Fruit fly (Drosophila melanogaster) whole organism, wandering third instar larva: ENCODE data around the gene mdu.

Experiments
- CG32264 ChIP-seq: fragments of 200-800 bp; sonication (Bioruptor generic); optimal IDR thresholded peaks from 2 replicates; lab custom pipeline; 2016; ENCODE audit warnings: missing biosample characterization, missing genetic modification characterization
- CrebA ChIP-seq: fragments of 200-800 bp; sonication (Bioruptor generic); optimal IDR thresholded peaks from 2 replicates; lab custom pipeline; 2016; ENCODE audit warnings: missing biosample characterization, mild to moderate bottlenecking, missing genetic modification characterization, borderline replicate concordance
- Dfd ChIP-seq: fragments of >200 bp; optimal IDR thresholded peaks from 2 replicates; lab custom pipeline; 2017; ENCODE audit warnings: missing biosample characterization, missing genetic modification characterization
- Dif ChIP-seq: fragments of 200-275, 200-300 bp; sonication (Bioruptor generic); optimal IDR thresholded peaks from 2 replicates; lab custom pipeline; 2018; ENCODE audit warnings: missing biosample characterization, missing genetic modification characterization; ENCODE audit not compliant: partially characterized antibody
- GATAd ChIP-seq: sonication (Bioruptor generic); optimal IDR thresholded peaks from 2 replicates; lab custom pipeline; 2016; ENCODE audit warnings: missing biosample characterization, missing genetic modification characterization
- HLH106 ChIP-seq: fragments of 200-800 bp; optimal IDR thresholded peaks from 3 replicates; lab custom pipeline; 2019; ENCODE audit warnings: missing biosample characterization, mild to moderate bottlenecking, missing genetic modification characterization, moderate library complexity
- Hnf4 ChIP-seq: fragments of 200-800 bp; sonication (Bioruptor generic); optimal IDR thresholded peaks from 2 replicates; lab custom pipeline; 2016; ENCODE audit warnings: missing biosample characterization, mild to moderate bottlenecking, missing genetic modification characterization
- Hr78 ChIP-seq: fragments of >200 bp; optimal IDR thresholded peaks from 2 replicates; lab custom pipeline; 2017; ENCODE audit warnings: missing biosample characterization, missing genetic modification characterization
- Hr83 ChIP-seq: fragments of 200-300 bp; sonication (Bioruptor generic); optimal IDR thresholded peaks from 2 replicates; lab custom pipeline; 2016; ENCODE audit warnings: missing biosample characterization, mild to moderate bottlenecking, missing genetic modification characterization, moderate library complexity; ENCODE audit not compliant: poor library complexity, severe bottlenecking
- Jra ChIP-seq: sonication (Bioruptor generic); optimal IDR thresholded peaks from 2 replicates; lab custom pipeline; 2016; ENCODE audit warnings: missing biosample characterization, missing genetic modification characterization
- Mio ChIP-seq: sonication (Bioruptor generic); optimal IDR thresholded peaks from 2 replicates; lab custom pipeline; 2016; ENCODE audit warnings: missing biosample characterization, missing genetic modification characterization
- Myc ChIP-seq: fragments of >200 bp; optimal IDR thresholded peaks from 2 replicates; lab custom pipeline; 2017
- N ChIP-seq: fragments of >200 bp; optimal IDR thresholded peaks from 2 replicates; lab custom pipeline; 2018; ENCODE audit warnings: missing biosample characterization, missing external identifiers, missing genetic modification characterization
- OdsH ChIP-seq: fragments of 200-800 bp; sonication (Bioruptor generic); optimal IDR thresholded peaks from 2 replicates; lab custom pipeline; 2016; ENCODE audit warnings: missing biosample characterization, mild to moderate bottlenecking, missing genetic modification characterization
- Sp1 ChIP-seq: fragments of 200-800 bp; sonication (Bioruptor generic); optimal IDR thresholded peaks from 3 replicates; lab custom pipeline; 2019; ENCODE audit warnings: missing biosample characterization, mild to moderate bottlenecking, missing genetic modification characterization, moderate library complexity
- br ChIP-seq: fragments of 200-800 bp; sonication (Bioruptor generic); optimal IDR thresholded peaks from 2 replicates; lab custom pipeline; 2016; ENCODE audit warnings: missing biosample characterization, missing genetic modification characterization
- brk ChIP-seq: fragments of 200-800 bp; sonication (Bioruptor generic); optimal IDR thresholded peaks from 2 replicates; lab custom pipeline; 2016; ENCODE audit warnings: missing biosample characterization, mild to moderate bottlenecking, missing genetic modification characterization
- dmrt93B ChIP-seq: fragments of 200-800 bp; sonication (Bioruptor generic); optimal IDR thresholded peaks from 2 replicates; lab custom pipeline; 2018; ENCODE audit warnings: missing biosample characterization, mild to moderate bottlenecking, missing genetic modification characterization
- ey ChIP-seq: fragments of 200-800 bp; sonication (Bioruptor generic); optimal IDR thresholded peaks from 2 replicates; lab custom pipeline; 2016; ENCODE audit warnings: missing biosample characterization, missing genetic modification characterization
- foxo ChIP-seq, 2 experiments: fragments of 200-800 bp; sonication (Bioruptor generic); optimal IDR thresholded peaks; 2 replicates in 1 of 2; 3 replicates in 1 of 2; lab custom pipeline; 2016 to 2017; ENCODE audit warnings: missing biosample characterization in 2 of 2, missing genetic modification characterization in 2 of 2
- h ChIP-seq: fragments of 200-800 bp; sonication (Bioruptor generic); optimal IDR thresholded peaks from 3 replicates; lab custom pipeline; 2016; ENCODE audit warnings: missing biosample characterization, mild to moderate bottlenecking, missing genetic modification characterization
- jim ChIP-seq: fragments of 175-275, 200-325 bp; sonication (Bioruptor generic); optimal IDR thresholded peaks from 2 replicates; lab custom pipeline; 2016; ENCODE audit warnings: missing biosample characterization, mild to moderate bottlenecking, missing genetic modification characterization
- lola ChIP-seq: fragments of >200 bp; optimal IDR thresholded peaks from 2 replicates; lab custom pipeline; 2017; ENCODE audit warnings: missing biosample characterization, missing genetic modification characterization
- pan ChIP-seq: fragments of >200 bp; optimal IDR thresholded peaks from 2 replicates; lab custom pipeline; 2017
- psq ChIP-seq: fragments of 200-800 bp; sonication (Bioruptor generic); optimal IDR thresholded peaks from 3 replicates; lab custom pipeline; 2017; ENCODE audit warnings: missing biosample characterization, mild to moderate bottlenecking, missing genetic modification characterization, moderate library complexity
- rgr ChIP-seq: fragments of 200-800 bp; sonication (Bioruptor generic); optimal IDR thresholded peaks from 3 replicates; lab custom pipeline; 2016; ENCODE audit warnings: missing biosample characterization, mild to moderate bottlenecking, missing genetic modification characterization
- sage ChIP-seq: fragments of 200-800 bp; sonication (Bioruptor generic); optimal IDR thresholded peaks from 2 replicates; lab custom pipeline; 2016; ENCODE audit warnings: missing biosample characterization, mild to moderate bottlenecking, missing genetic modification characterization
- sv ChIP-seq: fragments of 200-800 bp; sonication (Bioruptor generic); optimal IDR thresholded peaks from 3 replicates; lab custom pipeline; 2016; ENCODE audit warnings: missing biosample characterization, missing genetic modification characterization
- tai ChIP-seq: sonication (Bioruptor generic); optimal IDR thresholded peaks from 2 replicates; lab custom pipeline; 2016; ENCODE audit warnings: missing biosample characterization, missing genetic modification characterization
- usp ChIP-seq: fragments of >200 bp; optimal IDR thresholded peaks from 2 replicates; lab custom pipeline; 2017; ENCODE audit warnings: missing biosample characterization, missing genetic modification characterization
- woc ChIP-seq: sonication (Bioruptor generic); optimal IDR thresholded peaks from 2 replicates; lab custom pipeline; 2016; ENCODE audit warnings: missing biosample characterization, mild to moderate bottlenecking, missing genetic modification characterization

The mdu gene

dm6 chrX:12465316-12465715, 31.7 kb upstream of the mdu start:
- no peak for TF ChIP-seq Dif

dm6 chrX:12466541-12467240, 30.3 kb upstream of the mdu start:
- no peak for TF ChIP-seq psq (GFP tag; lab: Kevin White, UChicago)
- no peak for TF ChIP-seq usp
- peak; percentile 0 for TF ChIP-seq ey (GFP tag; lab: Kevin White, UChicago)
- TF ChIP-seq foxo (GFP tag; optimal IDR thresholded peaks at IDR 0.05; lab: Kevin White, UChicago) = peak in 1 of 2 experiments; percentile 13
- TF ChIP-seq lola (GFP tag; lab: Kevin White, UChicago) = no peak

- TF ChIP-seq Mio (GFP tag; lab: Kevin White, UChicago) (no peak), tai (no peak), GATAd (GFP tag; lab: Kevin White, UChicago) (no peak), rgr (GFP tag; lab: Kevin White, UChicago) (no peak), sage (GFP tag; lab: Kevin White, UChicago) (no peak), lola (GFP tag; lab: Kevin White, UChicago) (no peak), Dif (no peak), CG32264 (no peak), brk (no peak), usp (no peak), Sp1 (GFP tag; lab: Kevin White, UChicago) (no peak), Hr78 (GFP tag; lab: Kevin White, UChicago) (no peak), br (GFP tag; lab: Kevin White, UChicago) (no peak), Hr83 (GFP tag; lab: Kevin White, UChicago) (no peak), CrebA (GFP tag; lab: Kevin White, UChicago) (no peak), HLH106 (tag; lab: Kevin White, UChicago) (no peak)
Measured at dm6 chrX:12467241-12467597, 29.8 kb upstream of the mdu start.

dm6 chrX:12469172-12469571, 27.8 kb upstream of the mdu start:
- TF ChIP-seq jim (GFP tag; lab: Kevin White, UChicago) (no peak), dmrt93B (GFP tag; lab: Kevin White, UChicago) (no peak), CrebA (GFP tag; lab: Kevin White, UChicago) (no peak), HLH106 (tag; lab: Kevin White, UChicago) (no peak), sage (GFP tag; lab: Kevin White, UChicago) (no peak), woc (GFP tag; lab: Kevin White, UChicago) (no peak), h (GFP tag; lab: Kevin White, UChicago) (no peak), brk (no peak), Hr83 (GFP tag; lab: Kevin White, UChicago) (no peak), Mio (GFP tag; lab: Kevin White, UChicago) (no peak), N (no peak), Jra (GFP tag; lab: Kevin White, UChicago) (no peak), rgr (GFP tag; lab: Kevin White, UChicago) (no peak), Hr78 (GFP tag; lab: Kevin White, UChicago) (no peak), Dfd (no peak), GATAd (GFP tag; lab: Kevin White, UChicago) (no peak)

- TF ChIP-seq HLH106 (tag; lab: Kevin White, UChicago) (no peak), h (GFP tag; lab: Kevin White, UChicago) (peak; percentile 39), Hnf4 (no peak), rgr (GFP tag; lab: Kevin White, UChicago) (peak; percentile 5), sv (GFP tag; lab: Kevin White, UChicago) (peak; percentile 53), tai (no peak), pan (lab: Kevin White, UChicago) (no peak), OdsH (GFP tag; lab: Kevin White, UChicago) (peak; percentile 30), foxo (GFP tag; optimal IDR thresholded peaks at IDR 0.05; lab: Kevin White, UChicago) (peak in 1 of 2 experiments; percentile 49), Sp1 (GFP tag; lab: Kevin White, UChicago) (no peak), ey (GFP tag; lab: Kevin White, UChicago) (peak; percentile 9), CrebA (GFP tag; lab: Kevin White, UChicago) (no peak), jim (GFP tag; lab: Kevin White, UChicago) (no peak), Myc (lab: Kevin White, UChicago) (no peak), Dif (no peak), br (GFP tag; lab: Kevin White, UChicago) (peak; percentile 25), dmrt93B (GFP tag; lab: Kevin White, UChicago) (no peak), woc (GFP tag; lab: Kevin White, UChicago) (no peak), Jra (GFP tag; lab: Kevin White, UChicago) (no peak)
Measured at dm6 chrX:12469778-12470177, 27.2 kb upstream of the mdu start.
